ENCODE assay signal across 2 fruit fly cellular contexts in genomic region chr2L:6773645-6774044, dm6.
TF ChIP-seq lines count a peak whose summit lies in the region.

Gene CG17378 (plus strand): TSS chr2L:6774041.

- peak; percentile 80 for TF ChIP-seq CTCF in whole organism, embryonic (GFP tag; optimal IDR thresholded peaks at IDR 0.05; lab: Kevin White, UChicago)

TF ChIP-seq in whole organism, embryonic, 481 proteins besides CTCF, POLR2A, EP300 and RAD21 (continues in another document):
- no peak for TF ChIP-seq chn (GFP tag; optimal IDR thresholded peaks at IDR 0.05; lab: Kevin White, UChicago)
- TF ChIP-seq CG11723 (GFP tag; optimal IDR thresholded peaks at IDR 0.05; lab: Kevin White, UChicago): no peak
- no peak for TF ChIP-seq maf-S (GFP tag; optimal IDR thresholded peaks at IDR 0.05; lab: Kevin White, UChicago)
- no peak for TF ChIP-seq CG10959 (GFP tag; IDR thresholded peaks at IDR 0.05; lab: Robert Waterston, UW)
- peak; percentile 47 for TF ChIP-seq CG13287 (GFP tag; IDR thresholded peaks at IDR 0.05; lab: Robert Waterston, UW; ENCODE audit: partially characterized antibody)
- TF ChIP-seq dimm (GFP tag; IDR thresholded peaks at IDR 0.05; lab: Robert Waterston, UW): no peak
- TF ChIP-seq CG11504 (tag; optimal IDR thresholded peaks at IDR 0.05; lab: Kevin White, UChicago): no peak
- no peak for TF ChIP-seq CG2199 (GFP tag; IDR thresholded peaks at IDR 0.05; lab: Robert Waterston, UW)
- no peak for TF ChIP-seq otp (GFP tag; IDR thresholded peaks at IDR 0.05; lab: Robert Waterston, UW)
- no peak for TF ChIP-seq CG17568 (GFP tag; optimal IDR thresholded peaks at IDR 0.05; lab: Kevin White, UChicago)
- no peak for TF ChIP-seq HmgD (GFP tag; optimal IDR thresholded peaks at IDR 0.05; lab: Kevin White, UChicago)
- TF ChIP-seq Sox102F (GFP tag; optimal IDR thresholded peaks at IDR 0.05; lab: Kevin White, UChicago): no peak
- TF ChIP-seq CG1603 (tag; optimal IDR thresholded peaks at IDR 0.05; lab: Kevin White, UChicago): no peak
- no peak for TF ChIP-seq lmd (GFP tag; IDR thresholded peaks at IDR 0.05; lab: Robert Waterston, UW)
- TF ChIP-seq oc (tag; optimal IDR thresholded peaks at IDR 0.05; lab: Kevin White, UChicago): no peak
- TF ChIP-seq CG12155 (GFP tag; optimal IDR thresholded peaks at IDR 0.05; lab: Kevin White, UChicago): no peak
- TF ChIP-seq sr (GFP tag; IDR thresholded peaks at IDR 0.05; lab: Robert Waterston, UW): peak; percentile 46; the same call in 1 of the 3 replicates
- no peak for TF ChIP-seq Ssrp (tag; optimal IDR thresholded peaks at IDR 0.05; lab: Kevin White, UChicago)
- TF ChIP-seq CG9727 (GFP tag; optimal IDR thresholded peaks at IDR 0.05; lab: Kevin White, UChicago): no peak
- no peak for TF ChIP-seq scrt (GFP tag; optimal IDR thresholded peaks at IDR 0.05; lab: Kevin White, UChicago)
- no peak for TF ChIP-seq CG5245 (GFP tag; optimal IDR thresholded peaks at IDR 0.05; lab: Kevin White, UChicago)
- TF ChIP-seq dpn (GFP tag; optimal IDR thresholded peaks at IDR 0.05; lab: Kevin White, UChicago): no peak
- no peak for TF ChIP-seq dysf (GFP tag; IDR thresholded peaks at IDR 0.05; lab: Robert Waterston, UW)
- TF ChIP-seq tgo (GFP tag; IDR thresholded peaks at IDR 0.05; lab: Robert Waterston, UW): no peak
- no peak for TF ChIP-seq CkIIα-i1 (GFP tag; IDR thresholded peaks at IDR 0.05; lab: Robert Waterston, UW)
- TF ChIP-seq C15 (GFP tag; IDR thresholded peaks at IDR 0.05; lab: Robert Waterston, UW): no peak
- TF ChIP-seq CG7357 (GFP tag; IDR thresholded peaks at IDR 0.05; lab: Robert Waterston, UW): no peak
- TF ChIP-seq CG9215 (GFP tag; IDR thresholded peaks at IDR 0.05; lab: Robert Waterston, UW): no peak
- TF ChIP-seq Fer3 (tag; optimal IDR thresholded peaks at IDR 0.05; lab: Kevin White, UChicago): no peak
- no peak for TF ChIP-seq CG2678 (tag; optimal IDR thresholded peaks at IDR 0.05; lab: Kevin White, UChicago)
- TF ChIP-seq hbn (GFP tag; IDR thresholded peaks at IDR 0.05; lab: Robert Waterston, UW; ENCODE audit: partially characterized antibody): 0 out of 2 replicates have a peak, but pooled peaks have one; percentile 15
- TF ChIP-seq HmgZ (tag; optimal IDR thresholded peaks at IDR 0.05; lab: Kevin White, UChicago): no peak
- TF ChIP-seq CG17361 (GFP tag; IDR thresholded peaks at IDR 0.05; lab: Robert Waterston, UW): no peak
- TF ChIP-seq CG15514 (GFP tag; optimal IDR thresholded peaks at IDR 0.05; lab: Kevin White, UChicago): peak; percentile 20
- no peak for TF ChIP-seq eve (GFP tag; optimal IDR thresholded peaks at IDR 0.05; lab: Kevin White, UChicago)
- no peak for TF ChIP-seq Oli (tag; optimal IDR thresholded peaks at IDR 0.05; lab: Kevin White, UChicago)
- peak; percentile 23 for TF ChIP-seq Dp (GFP tag; optimal IDR thresholded peaks at IDR 0.05; lab: Kevin White, UChicago)
- TF ChIP-seq nerfin-2 (GFP tag; IDR thresholded peaks at IDR 0.05; lab: Robert Waterston, UW; ENCODE audit: partially characterized antibody): no peak
- TF ChIP-seq CG14667 (GFP tag; IDR thresholded peaks at IDR 0.05; lab: Robert Waterston, UW): no peak
- TF ChIP-seq Bgb (GFP tag; IDR thresholded peaks at IDR 0.05; lab: Robert Waterston, UW; ENCODE audit: partially characterized antibody): peak; percentile 49; the same call in 1 of the 2 replicates
- TF ChIP-seq CG31441 (GFP tag; IDR thresholded peaks at IDR 0.05; lab: Robert Waterston, UW): no peak
- TF ChIP-seq CG15269 (tag; optimal IDR thresholded peaks at IDR 0.05; lab: Kevin White, UChicago): no peak
- no peak for TF ChIP-seq fd102C (GFP tag; optimal IDR thresholded peaks at IDR 0.05; lab: Kevin White, UChicago)
- no peak for TF ChIP-seq sob (GFP tag; IDR thresholded peaks at IDR 0.05; lab: Robert Waterston, UW)
- no peak for TF ChIP-seq Opbp (GFP tag; IDR thresholded peaks at IDR 0.05; lab: Robert Waterston, UW; ENCODE audit: partially characterized antibody)
- no peak for TF ChIP-seq her (GFP tag; optimal IDR thresholded peaks at IDR 0.05; lab: Kevin White, UChicago)
- no peak for TF ChIP-seq HLH4C (GFP tag; IDR thresholded peaks at IDR 0.05; lab: Robert Waterston, UW; ENCODE audit: partially characterized antibody)

TF ChIP-seq in whole organism, wandering third instar larva, 38 proteins besides CTCF, POLR2A, EP300 and RAD21:
- no peak for TF ChIP-seq br (GFP tag; optimal IDR thresholded peaks at IDR 0.05; lab: Kevin White, UChicago)
- no peak for TF ChIP-seq N (GFP tag; optimal IDR thresholded peaks at IDR 0.05; lab: Kevin White, UChicago)
- TF ChIP-seq usp (GFP tag; optimal IDR thresholded peaks at IDR 0.05; lab: Kevin White, UChicago): no peak
- TF ChIP-seq Vsx2 (GFP tag; optimal IDR thresholded peaks at IDR 0.05; lab: Kevin White, UChicago; ENCODE audit: partially characterized antibody): no peak
- TF ChIP-seq jim (GFP tag; optimal IDR thresholded peaks at IDR 0.05; lab: Kevin White, UChicago): no peak
- peak; percentile 39 for TF ChIP-seq fru (GFP tag; optimal IDR thresholded peaks at IDR 0.05; lab: Kevin White, UChicago)
- TF ChIP-seq OdsH (GFP tag; optimal IDR thresholded peaks at IDR 0.05; lab: Kevin White, UChicago): no peak
- no peak for TF ChIP-seq Abd-B (GFP tag; optimal IDR thresholded peaks at IDR 0.05; lab: Kevin White, UChicago)

Comparison
In these comparisons a context has a peak if more than half of its experiments do, and no peak if none do; other contexts are left out.
1. Of the 10 proteins assayed by ChIP-seq in both whole organism, embryonic and whole organism, wandering third instar larva: peak only in whole organism, embryonic: none; only in whole organism, wandering third instar larva: fru; in both: none; in neither: 9.